Worm (Caenorhabditis elegans) whole organism, L1 larva: ENCODE results near the gene plpp-1.1.
A peak's percentile ranks its signal among the peaks of the same experiment; 100 is the strongest.

Experiments used
- C04F5.9 ChIP-seq: sonication (generic microtip); optimal IDR thresholded peaks from 2 replicates; lab custom pipeline; 2016; ENCODE audit warnings: missing genetic modification characterization, missing compliant biosample characterization
- C16A3.4 ChIP-seq: fragments of 150-350 bp; optimal IDR thresholded peaks from 2 replicates; lab custom pipeline; 2014; ENCODE audit warnings: missing biosample characterization, missing genetic modification characterization
- C34B4.2 ChIP-seq: sonication (generic microtip); optimal IDR thresholded peaks from 2 replicates; lab custom pipeline; 2017; ENCODE audit warnings: mild to moderate bottlenecking, missing genetic modification characterization, missing compliant biosample characterization
- Y116A8C.19 ChIP-seq: sonication (generic microtip); optimal IDR thresholded peaks from 2 replicates; lab custom pipeline; 2016; ENCODE audit warnings: missing compliant biosample characterization, missing genetic modification characterization, borderline replicate concordance
- alr-1 ChIP-seq: fragments of 200-800 bp; sonication (Bioruptor generic); optimal IDR thresholded peaks from 2 replicates; lab custom pipeline; 2018; ENCODE audit warnings: borderline replicate concordance, mild to moderate bottlenecking, missing genetic modification characterization, missing compliant biosample characterization
- aly-2 ChIP-seq: fragments of 150-350 bp; optimal IDR thresholded peaks from 2 replicates; lab custom pipeline; 2014; ENCODE audit warnings: missing biosample characterization, missing genetic modification characterization
- ceh-8 ChIP-seq: fragments of 200-800 bp; sonication (Bioruptor generic); optimal IDR thresholded peaks from 2 replicates; lab custom pipeline; 2018; ENCODE audit warnings: mild to moderate bottlenecking, missing genetic modification characterization, moderate library complexity, missing compliant biosample characterization
- ceh-82 ChIP-seq, 3 experiments: fragments of 150-350 bp in 1 of 3; sonication (generic microtip) in 2 of 3; optimal IDR thresholded peaks; 2 replicates each; lab custom pipeline; 2014 to 2017; ENCODE audit warnings: missing biosample characterization in 3 of 3, missing genetic modification characterization in 3 of 3
- ceh-88 ChIP-seq: fragments of 200-800 bp; sonication (Bioruptor generic); IDR thresholded peaks from 2 replicates; pipeline ENCODE4 v1.3.6; 2022; ENCODE audit warnings: missing genetic modification characterization, missing compliant biosample characterization
- ceh-90 ChIP-seq: sonication (generic microtip); optimal IDR thresholded peaks from 2 replicates; lab custom pipeline; 2016; ENCODE audit warnings: missing genetic modification characterization, missing compliant biosample characterization
- egl-27 ChIP-seq, 2 experiments: fragments of 150-350 bp in 1 of 2; sonication (generic microtip); optimal IDR thresholded peaks; 3 replicates each; lab custom pipeline; 2017 to 2018; ENCODE audit warnings: missing biosample characterization in 2 of 2, missing genetic modification characterization in 2 of 2, missing genetic modification reagents in 2 of 2
- elt-2 ChIP-seq: sonication (generic microtip); optimal IDR thresholded peaks from 2 replicates; lab custom pipeline; 2016; ENCODE audit warnings: missing genetic modification characterization, mild to moderate bottlenecking, inconsistent platforms, missing compliant biosample characterization, missing genetic modification reagents
- ets-5 ChIP-seq: fragments of 200-800 bp; sonication (Bioruptor generic); IDR thresholded peaks from 2 replicates; pipeline ENCODE4 v1.3.6; 2022; ENCODE audit warnings: missing genetic modification characterization, missing compliant biosample characterization
- fkh-10 ChIP-seq: sonication (generic microtip); optimal IDR thresholded peaks from 2 replicates; lab custom pipeline; 2017; ENCODE audit warnings: missing biosample characterization, missing genetic modification reagents, missing genetic modification characterization
- fkh-8 ChIP-seq: sonication (generic microtip); optimal IDR thresholded peaks from 2 replicates; lab custom pipeline; 2016; ENCODE audit warnings: mild to moderate bottlenecking, missing genetic modification characterization, missing compliant biosample characterization
- hlh-4 ChIP-seq: sonication (generic microtip); optimal IDR thresholded peaks from 2 replicates; lab custom pipeline; 2016; ENCODE audit warnings: mild to moderate bottlenecking, missing genetic modification characterization, missing compliant biosample characterization
- hpl-2 ChIP-seq: fragments of 150-350 bp; optimal IDR thresholded peaks from 2 replicates; lab custom pipeline; 2014; ENCODE audit warnings: missing biosample characterization, missing genetic modification reagents, missing genetic modification characterization
- irx-1 ChIP-seq: sonication (generic microtip); optimal IDR thresholded peaks from 2 replicates; lab custom pipeline; 2016; ENCODE audit warnings: missing genetic modification characterization, missing compliant biosample characterization
- jun-1 ChIP-seq: fragments of 150-350 bp; optimal IDR thresholded peaks from 2 replicates; lab custom pipeline; 2014; ENCODE audit warnings: missing biosample characterization, missing genetic modification reagents, missing genetic modification characterization
- lin-13 ChIP-seq: fragments of 150-350 bp; optimal IDR thresholded peaks from 2 replicates; lab custom pipeline; 2014; ENCODE audit warnings: missing biosample characterization, missing genetic modification reagents, missing genetic modification characterization
- lin-14 ChIP-seq: fragments of 200-800 bp; sonication (Bioruptor generic); optimal IDR thresholded peaks from 2 replicates; lab custom pipeline; 2018; ENCODE audit warnings: mild to moderate bottlenecking, missing genetic modification characterization, moderate library complexity, missing compliant biosample characterization
- lin-15B ChIP-seq: fragments of 150-350 bp; sonication (generic microtip); optimal IDR thresholded peaks from 3 replicates; lab custom pipeline; 2014; ENCODE audit warnings: missing biosample characterization, missing genetic modification characterization
- lin-39 ChIP-seq: fragments of 150-350 bp; optimal IDR thresholded peaks from 2 replicates; lab custom pipeline; 2014; ENCODE audit warnings: missing biosample characterization, missing genetic modification reagents, missing genetic modification characterization
- mef-2 ChIP-seq: fragments of 150-350 bp; optimal IDR thresholded peaks from 2 replicates; lab custom pipeline; 2014; ENCODE audit warnings: missing biosample characterization, missing genetic modification characterization
- mep-1 ChIP-seq: fragments of 150-350 bp; optimal IDR thresholded peaks from 2 replicates; lab custom pipeline; 2014; ENCODE audit warnings: missing biosample characterization, missing genetic modification characterization
- nhr-11 ChIP-seq: fragments of 150-350 bp; optimal IDR thresholded peaks from 2 replicates; lab custom pipeline; 2014; ENCODE audit warnings: missing biosample characterization, missing genetic modification characterization
- nhr-20 ChIP-seq: sonication (generic microtip); optimal IDR thresholded peaks from 2 replicates; lab custom pipeline; 2016; ENCODE audit warnings: mild to moderate bottlenecking, missing genetic modification characterization, missing compliant biosample characterization
- nhr-28 ChIP-seq: fragments of 150-350 bp; optimal IDR thresholded peaks from 2 replicates; lab custom pipeline; 2014; ENCODE audit warnings: missing biosample characterization, missing genetic modification characterization
- nhr-71 ChIP-seq: sonication (generic microtip); optimal IDR thresholded peaks from 2 replicates; lab custom pipeline; 2016; ENCODE audit warnings: mild to moderate bottlenecking, missing genetic modification characterization, moderate library complexity, missing compliant biosample characterization
- nhr-76 ChIP-seq: sonication (generic microtip); optimal IDR thresholded peaks from 2 replicates; lab custom pipeline; 2017; ENCODE audit warnings: missing biosample characterization, missing genetic modification characterization
- nhr-84 ChIP-seq: sonication (generic microtip); optimal IDR thresholded peaks from 2 replicates; lab custom pipeline; 2017; ENCODE audit warnings: missing biosample characterization, missing genetic modification characterization
- nhr-85 ChIP-seq: sonication (generic microtip); peaks from one replicate; lab custom pipeline; 2016; ENCODE audit warnings: missing genetic modification characterization, inconsistent platforms, missing compliant biosample characterization
- pag-3 ChIP-seq: sonication (generic microtip); optimal IDR thresholded peaks from 2 replicates; lab custom pipeline; 2017; ENCODE audit warnings: missing genetic modification characterization, mild to moderate bottlenecking, missing compliant biosample characterization, antibody characterized with exemption, borderline replicate concordance; ENCODE audit not compliant: insufficient read depth
- skn-1 ChIP-seq: fragments of 150-350 bp; optimal IDR thresholded peaks from 2 replicates; lab custom pipeline; 2014; ENCODE audit warnings: missing biosample characterization, missing genetic modification characterization
- snpc-4 ChIP-seq: fragments of 150-350 bp; optimal IDR thresholded peaks from 2 replicates; lab custom pipeline; 2014; ENCODE audit warnings: missing biosample characterization, missing genetic modification characterization
- tbx-2 ChIP-seq: sonication (generic microtip); optimal IDR thresholded peaks from 2 replicates; lab custom pipeline; 2016; ENCODE audit warnings: missing genetic modification characterization, missing compliant biosample characterization
- tlp-1 ChIP-seq: fragments of 150-350 bp; optimal IDR thresholded peaks from 2 replicates; lab custom pipeline; 2014; ENCODE audit warnings: missing biosample characterization, missing genetic modification characterization
- vab-15 ChIP-seq: sonication (generic microtip); optimal IDR thresholded peaks from 2 replicates; lab custom pipeline; 2017; ENCODE audit warnings: missing genotype, mild to moderate bottlenecking, missing genetic modification characterization, missing compliant biosample characterization
- zip-4 ChIP-seq: fragments of 200-800 bp; sonication (Bioruptor generic); optimal IDR thresholded peaks from 2 replicates; lab custom pipeline; 2018; ENCODE audit warnings: mild to moderate bottlenecking, missing genetic modification characterization, moderate library complexity, missing compliant biosample characterization
- ztf-11 ChIP-seq, 2 experiments: sonication (generic microtip); optimal IDR thresholded peaks; 2 replicates each; lab custom pipeline; 2016 to 2017; ENCODE audit warnings: missing genetic modification characterization in 2 of 2, missing biosample characterization in 1 of 2, missing compliant biosample characterization in 1 of 2
- ztf-4 ChIP-seq: fragments of 150-350 bp; optimal IDR thresholded peaks from 2 replicates; lab custom pipeline; 2014; ENCODE audit warnings: missing biosample characterization, missing genetic modification characterization

Gene plpp-1.1

DNA sequence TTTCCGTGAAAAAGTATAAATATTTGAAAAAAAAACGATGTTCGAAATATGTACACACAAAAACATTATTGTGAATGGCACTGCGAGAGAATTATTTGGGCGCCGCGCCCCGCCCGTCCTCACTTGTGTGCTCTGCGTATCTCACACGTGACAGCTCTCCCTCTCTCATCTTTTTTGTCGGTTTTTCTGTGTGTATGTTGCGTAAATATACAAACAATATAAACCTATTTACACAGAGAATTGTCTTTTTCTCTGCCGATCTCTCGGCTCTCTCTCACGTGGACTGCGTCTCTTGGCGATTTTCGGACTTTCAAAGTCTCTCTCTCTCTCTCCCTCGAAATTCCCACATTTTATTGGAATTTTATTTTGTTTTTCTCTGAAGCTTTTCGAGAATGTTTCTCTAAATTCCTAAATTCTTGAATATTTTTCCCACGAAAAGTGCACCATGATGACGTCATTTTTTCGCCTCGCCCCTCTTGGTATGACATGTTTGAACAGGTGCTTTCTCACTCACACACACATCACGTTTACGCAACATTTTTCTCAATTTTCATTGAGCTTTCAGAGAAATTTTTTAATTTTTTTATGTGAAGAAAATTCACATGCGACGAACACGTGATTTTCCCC, 31.0 kb upstream of the plpp-1.1 start (continued):
- no peak for TF ChIP-seq tlp-1
- no peak for TF ChIP-seq nhr-84 (tag; lab: Kevin White, UChicago)
- TF ChIP-seq irx-1 (tag; lab: Kevin White, UChicago), result peak; percentile 77
- TF ChIP-seq nhr-76, result no peak
- TF ChIP-seq lin-14, result peak; percentile 97
- TF ChIP-seq ceh-90, result no peak
- TF ChIP-seq jun-1 (tag; lab: Kevin White, UChicago), result peak; percentile 73
- TF ChIP-seq ceh-82 (tag; optimal IDR thresholded peaks at IDR 0.05; lab: Kevin White, UChicago), result peak; percentile 46 to 67 (median 48)
- no peak for TF ChIP-seq mef-2
- TF ChIP-seq hlh-4 (tag; lab: Kevin White, UChicago), result peak; percentile 78
- no peak for TF ChIP-seq lin-39
- peak; percentile 69 for TF ChIP-seq skn-1
- TF ChIP-seq lin-13, result peak; percentile 56
- no peak for TF ChIP-seq nhr-28 (tag; lab: Kevin White, UChicago)
- peak; percentile 54 for TF ChIP-seq ztf-4 (tag; lab: Kevin White, UChicago)
- TF ChIP-seq fkh-10 (GFP tag; lab: Kevin White, UChicago), result no peak
- TF ChIP-seq nhr-11 (tag; lab: Kevin White, UChicago), result no peak
- TF ChIP-seq C04F5.9, result no peak
- TF ChIP-seq aly-2 (tag; lab: Kevin White, UChicago), result no peak
- TF ChIP-seq Y116A8C.19 (tag; lab: Kevin White, UChicago), result no peak
- TF ChIP-seq alr-1 (tag; lab: Kevin White, UChicago), result no peak
- no peak for TF ChIP-seq pag-3
- TF ChIP-seq nhr-71 (tag; lab: Kevin White, UChicago), result peak; percentile 89
- TF ChIP-seq ceh-88 (GFP tag; lab: Robert Waterston, UW), result 0 out of 2 replicates have a peak, but pooled peaks have one; percentile 35
- TF ChIP-seq vab-15 (tag; lab: Kevin White, UChicago), result no peak
- peak; percentile 62 for TF ChIP-seq mep-1
- no peak for TF ChIP-seq snpc-4
- TF ChIP-seq ceh-8, result peak; percentile 28
- no peak for TF ChIP-seq C34B4.2 (tag; lab: Kevin White, UChicago)
- TF ChIP-seq elt-2 (tag; lab: Kevin White, UChicago), result peak; percentile 84
- peak; percentile 83 for TF ChIP-seq nhr-20
- no peak for TF ChIP-seq lin-15B (tag; lab: Kevin White, UChicago)
- no peak for TF ChIP-seq zip-4
- peak; percentile 60 for TF ChIP-seq C16A3.4
- no peak for TF ChIP-seq egl-27 (tag; optimal IDR thresholded peaks at IDR 0.05; lab: Kevin White, UChicago)
- TF ChIP-seq ztf-11 (tag; optimal IDR thresholded peaks at IDR 0.05; lab: Kevin White, UChicago), result no peak
- TF ChIP-seq tbx-2, result peak; percentile 82
- TF ChIP-seq fkh-8, result peak; percentile 79

DNA sequence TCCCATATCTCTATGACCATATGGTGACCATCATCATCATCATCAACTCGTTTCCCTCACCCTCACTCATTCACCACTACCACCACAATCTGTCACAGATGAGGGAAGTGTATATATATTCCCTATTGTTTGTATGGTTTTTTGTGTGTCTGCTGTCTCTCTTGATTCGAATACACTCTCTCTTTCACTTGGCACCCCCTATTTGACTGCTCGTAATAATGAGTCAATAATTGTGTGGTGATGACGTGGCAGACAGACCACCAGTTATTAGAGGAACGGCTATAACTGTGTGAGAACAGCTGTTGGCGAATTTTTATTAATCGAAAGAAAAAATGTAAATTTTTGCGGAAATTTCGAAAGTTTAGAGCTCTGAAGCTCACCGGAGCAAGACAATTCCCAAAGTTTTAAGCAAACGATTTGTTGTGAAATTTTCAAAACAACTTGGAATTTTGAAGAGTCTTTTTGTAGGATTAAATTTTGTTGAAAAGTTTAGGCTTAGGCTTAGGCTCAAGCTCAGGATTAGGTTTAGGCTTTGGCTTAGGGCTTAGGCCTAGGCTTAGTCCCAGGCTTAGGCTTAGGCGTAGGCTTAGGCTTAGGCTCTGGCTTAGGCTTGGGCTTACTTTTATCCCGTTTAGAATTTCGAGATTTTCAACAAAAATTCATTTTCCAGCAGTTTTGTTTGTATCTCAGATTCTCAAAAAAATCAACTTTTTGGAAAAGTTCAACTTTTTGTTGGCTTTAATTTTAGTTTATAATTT, 29.8 kb upstream of the plpp-1.1 start:
- TF ChIP-seq ets-5 (GFP tag; lab: Robert Waterston, UW) (no peak), hpl-2 (GFP tag; lab: Kevin White, UChicago) (no peak), nhr-85 (tag; lab: Kevin White, UChicago) (peak; percentile 1)
